Worm (Caenorhabditis elegans): ENCODE data around the gene npp-25.

The npp-25 gene

ce11 chrIII:12931786-12932427 is 6.1 kb upstream of the npp-25 start, which contains the start of gene rbm-7:
Gene rbm-7, minus strand, starts transcription at chrIII:12931867.
- TF ChIP-seq aly-1 (tag; optimal IDR thresholded peaks at IDR 0.05): no peak
- TF ChIP-seq scrt-1 (GFP tag; IDR thresholded peaks at IDR 0.05): no peak
- TF ChIP-seq B0310.2 (tag; optimal IDR thresholded peaks at IDR 0.05): no peak
- no peak for TF ChIP-seq F13C5.2 (tag; optimal IDR thresholded peaks at IDR 0.05)
- TF ChIP-seq hmbx-1 (tag; optimal IDR thresholded peaks at IDR 0.05): no peak
- TF ChIP-seq pes-1 (GFP tag; IDR thresholded peaks at IDR 0.05): no peak
- TF ChIP-seq ets-7 (tag; optimal IDR thresholded peaks at IDR 0.05): no peak
- no peak for TF ChIP-seq sea-1 (GFP tag; conservative IDR thresholded peaks at IDR 0.05)
- no peak for TF ChIP-seq flt-1 (GFP tag; IDR thresholded peaks at IDR 0.05)
- TF ChIP-seq ceh-36 (tag; optimal IDR thresholded peaks at IDR 0.05): no peak
- no peak for TF ChIP-seq ceh-13 (GFP tag; optimal IDR thresholded peaks at IDR 0.05)
- no peak for TF ChIP-seq tbx-37 (GFP tag; conservative IDR thresholded peaks at IDR 0.05)

- TF ChIP-seq sea-1 (GFP tag; conservative IDR thresholded peaks at IDR 0.05): no peak
- no peak for TF ChIP-seq B0310.2 (tag; optimal IDR thresholded peaks at IDR 0.05)
- TF ChIP-seq hmbx-1 (tag; optimal IDR thresholded peaks at IDR 0.05): no peak
- no peak for TF ChIP-seq scrt-1 (GFP tag; IDR thresholded peaks at IDR 0.05)
- TF ChIP-seq hmg-4 (GFP tag; optimal IDR thresholded peaks at IDR 0.05): no peak
- TF ChIP-seq hnd-1 (tag; optimal IDR thresholded peaks at IDR 0.05): no peak
- no peak for TF ChIP-seq tbx-11 (GFP tag; IDR thresholded peaks at IDR 0.05)
- no peak for TF ChIP-seq aly-1 (tag; optimal IDR thresholded peaks at IDR 0.05)
- TF ChIP-seq pes-1 (GFP tag; IDR thresholded peaks at IDR 0.05): no peak
- TF ChIP-seq flt-1 (GFP tag; IDR thresholded peaks at IDR 0.05): no peak
- TF ChIP-seq tbx-37 (GFP tag; conservative IDR thresholded peaks at IDR 0.05): no peak
- no peak for TF ChIP-seq ama-1 (optimal IDR thresholded peaks at IDR 0.05)
These were observed 5.3 kb upstream of the npp-25 start for ce11 chrIII:12931108-12931507.

- TF ChIP-seq hmg-4 (GFP tag; optimal IDR thresholded peaks at IDR 0.05) (no peak), ceh-13 (GFP tag; optimal IDR thresholded peaks at IDR 0.05) (no peak), ama-1 (optimal IDR thresholded peaks at IDR 0.05) (no peak), B0310.2 (tag; optimal IDR thresholded peaks at IDR 0.05) (no peak), tra-4 (tag; optimal IDR thresholded peaks at IDR 0.05) (no peak), tbx-11 (GFP tag; IDR thresholded peaks at IDR 0.05) (no peak), flt-1 (GFP tag; IDR thresholded peaks at IDR 0.05) (no peak), aly-1 (tag; optimal IDR thresholded peaks at IDR 0.05) (no peak), ets-7 (tag; optimal IDR thresholded peaks at IDR 0.05) (no peak), ceh-36 (tag; optimal IDR thresholded peaks at IDR 0.05) (no peak), tbx-37 (GFP tag; conservative IDR thresholded peaks at IDR 0.05) (no peak), hmbx-1 (tag; optimal IDR thresholded peaks at IDR 0.05) (no peak), sea-1 (GFP tag; conservative IDR thresholded peaks at IDR 0.05) (no peak), scrt-1 (GFP tag; IDR thresholded peaks at IDR 0.05) (no peak), F13C5.2 (tag; optimal IDR thresholded peaks at IDR 0.05) (no peak)
These were observed 3.8 kb upstream of the npp-25 start, which contains the start of gene Y37D8A.19 for ce11 chrIII:12929573-12929972. Gene Y37D8A.19, plus strand, starts transcription at chrIII:12929873.

DNA sequence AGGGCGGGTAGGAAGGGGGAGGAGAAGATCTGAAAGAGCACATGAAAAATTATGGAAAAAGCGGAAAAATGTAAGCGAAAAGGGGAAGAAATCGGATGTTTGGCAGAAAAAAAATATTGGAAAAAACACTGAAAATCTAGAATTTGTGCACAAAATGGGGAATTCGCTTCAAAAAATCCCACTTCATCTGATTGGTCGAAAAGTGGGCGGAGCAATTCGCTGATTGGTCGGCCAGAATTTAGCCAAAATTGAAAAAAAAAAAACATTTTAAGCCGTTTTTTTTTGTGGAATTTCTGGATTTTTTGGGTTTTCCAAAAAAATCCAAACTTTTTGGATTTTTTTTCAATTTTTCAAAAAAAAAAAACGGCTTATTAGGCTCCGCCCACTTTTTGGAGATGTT is 5.0 kb downstream of the npp-25 start:
- TF ChIP-seq F13C5.2 (tag; optimal IDR thresholded peaks at IDR 0.05) (no peak), ama-1 (optimal IDR thresholded peaks at IDR 0.05) (no peak), tra-4 (tag; optimal IDR thresholded peaks at IDR 0.05) (no peak), ceh-36 (tag; optimal IDR thresholded peaks at IDR 0.05) (no peak), tbx-11 (GFP tag; IDR thresholded peaks at IDR 0.05) (no peak), scrt-1 (GFP tag; IDR thresholded peaks at IDR 0.05) (no peak), hmbx-1 (tag; optimal IDR thresholded peaks at IDR 0.05) (no peak), aly-1 (tag; optimal IDR thresholded peaks at IDR 0.05) (no peak), hmg-4 (GFP tag; optimal IDR thresholded peaks at IDR 0.05) (no peak), tbx-37 (GFP tag; conservative IDR thresholded peaks at IDR 0.05) (no peak), hnd-1 (tag; optimal IDR thresholded peaks at IDR 0.05) (no peak), B0310.2 (tag; optimal IDR thresholded peaks at IDR 0.05) (no peak), sea-1 (GFP tag; conservative IDR thresholded peaks at IDR 0.05) (no peak), ceh-13 (GFP tag; optimal IDR thresholded peaks at IDR 0.05) (no peak), pes-1 (GFP tag; IDR thresholded peaks at IDR 0.05) (no peak), flt-1 (GFP tag; IDR thresholded peaks at IDR 0.05) (no peak), ets-7 (tag; optimal IDR thresholded peaks at IDR 0.05) (no peak)

DNA sequence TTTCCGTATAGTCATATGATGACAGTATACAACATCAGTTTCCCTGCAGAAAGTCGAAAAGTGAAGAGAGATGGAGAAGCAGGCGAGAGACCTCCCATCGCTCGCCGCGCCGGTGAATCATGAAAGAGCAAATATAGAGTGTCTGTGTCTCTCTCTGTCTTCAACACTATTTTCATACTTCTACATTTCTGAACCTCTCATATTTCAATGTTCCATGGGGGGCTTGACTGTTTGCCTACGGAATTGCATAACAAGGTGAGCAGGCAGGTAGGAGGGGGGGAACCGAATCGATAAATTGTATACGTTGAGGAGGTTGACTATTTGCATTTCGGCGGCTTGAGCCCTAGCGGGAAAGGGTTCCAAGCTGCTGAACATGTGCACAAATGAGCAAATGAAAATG is 5.9 kb downstream of the npp-25 start:
- no peak for TF ChIP-seq scrt-1 (GFP tag; IDR thresholded peaks at IDR 0.05)
- no peak for TF ChIP-seq ceh-13 (GFP tag; optimal IDR thresholded peaks at IDR 0.05)
- no peak for TF ChIP-seq B0310.2 (tag; optimal IDR thresholded peaks at IDR 0.05)
- no peak for TF ChIP-seq ets-7 (tag; optimal IDR thresholded peaks at IDR 0.05)
- TF ChIP-seq pes-1 (GFP tag; IDR thresholded peaks at IDR 0.05): no peak
- TF ChIP-seq sea-1 (GFP tag; conservative IDR thresholded peaks at IDR 0.05): no peak
- TF ChIP-seq flt-1 (GFP tag; IDR thresholded peaks at IDR 0.05): no peak
- TF ChIP-seq F13C5.2 (tag; optimal IDR thresholded peaks at IDR 0.05): no peak
- no peak for TF ChIP-seq ceh-36 (tag; optimal IDR thresholded peaks at IDR 0.05)
- no peak for TF ChIP-seq hmg-4 (GFP tag; optimal IDR thresholded peaks at IDR 0.05)
- TF ChIP-seq ama-1 (optimal IDR thresholded peaks at IDR 0.05): no peak
- no peak for TF ChIP-seq tra-4 (tag; optimal IDR thresholded peaks at IDR 0.05)
- TF ChIP-seq aly-1 (tag; optimal IDR thresholded peaks at IDR 0.05): no peak
- no peak for TF ChIP-seq tbx-11 (GFP tag; IDR thresholded peaks at IDR 0.05)
- TF ChIP-seq hnd-1 (tag; optimal IDR thresholded peaks at IDR 0.05): no peak
- no peak for TF ChIP-seq tbx-37 (GFP tag; conservative IDR thresholded peaks at IDR 0.05)

- TF ChIP-seq F13C5.2 (tag; optimal IDR thresholded peaks at IDR 0.05) (no peak), tbx-37 (GFP tag; conservative IDR thresholded peaks at IDR 0.05) (no peak), ceh-36 (tag; optimal IDR thresholded peaks at IDR 0.05) (no peak), hnd-1 (tag; optimal IDR thresholded peaks at IDR 0.05) (no peak), scrt-1 (GFP tag; IDR thresholded peaks at IDR 0.05) (no peak), tbx-11 (GFP tag; IDR thresholded peaks at IDR 0.05) (no peak), ceh-13 (GFP tag; optimal IDR thresholded peaks at IDR 0.05) (no peak), pes-1 (GFP tag; IDR thresholded peaks at IDR 0.05) (no peak), hmg-4 (GFP tag; optimal IDR thresholded peaks at IDR 0.05) (no peak), aly-1 (tag; optimal IDR thresholded peaks at IDR 0.05) (no peak), sea-1 (GFP tag; conservative IDR thresholded peaks at IDR 0.05) (no peak), ama-1 (optimal IDR thresholded peaks at IDR 0.05) (no peak), B0310.2 (tag; optimal IDR thresholded peaks at IDR 0.05) (no peak), ets-7 (tag; optimal IDR thresholded peaks at IDR 0.05) (no peak), flt-1 (GFP tag; IDR thresholded peaks at IDR 0.05) (no peak), tra-4 (tag; optimal IDR thresholded peaks at IDR 0.05) (no peak), hmbx-1 (tag; optimal IDR thresholded peaks at IDR 0.05) (no peak)
These were observed 7.2 kb downstream of the npp-25 start, which contains the start of gene Y37D8A.16 for ce11 chrIII:12918575-12918974. Gene Y37D8A.16, minus strand, starts transcription at chrIII:12918675.

Data from whole organism, early embryonic.